Fruit fly (Drosophila melanogaster) whole organism, embryonic: ENCODE data around the gene PolD2.
A peak's percentile ranks its signal among the peaks of the same experiment; 100 is the strongest.

Experiments
- Atf6 ChIP-seq: fragments of 200-800 bp; sonication (Bioruptor generic); IDR thresholded peaks from 2 replicates; pipeline ENCODE4 v1.3.6; 2022; ENCODE audit warnings: missing biosample characterization, missing genetic modification characterization
- CG10654 ChIP-seq: fragments of 200-800 bp; sonication (Bioruptor generic); optimal IDR thresholded peaks from 2 replicates; lab custom pipeline; 2016; ENCODE audit warnings: missing biosample characterization, missing genetic modification characterization
- CG11723 ChIP-seq: fragments of 200-800 bp; sonication (Bioruptor generic); optimal IDR thresholded peaks from 2 replicates; lab custom pipeline; 2017; ENCODE audit warnings: missing biosample characterization, mild to moderate bottlenecking, missing genetic modification characterization
- CG12236 ChIP-seq: fragments of 200-800 bp; sonication (Bioruptor generic); optimal IDR thresholded peaks from 2 replicates; lab custom pipeline; 2016; ENCODE audit warnings: missing biosample characterization, missing genetic modification characterization
- CG13624 ChIP-seq: fragments of 200-800 bp; sonication (Bioruptor generic); optimal IDR thresholded peaks from 2 replicates; lab custom pipeline; 2016; ENCODE audit warnings: missing biosample characterization, missing genetic modification characterization
- CG13775 ChIP-seq: fragments of 200-800 bp; sonication (Bioruptor generic); optimal IDR thresholded peaks from 3 replicates; lab custom pipeline; 2017; ENCODE audit warnings: missing biosample characterization, mild to moderate bottlenecking, missing genetic modification characterization
- CG14050 ChIP-seq: fragments of 200-800 bp; sonication (Bioruptor generic); IDR thresholded peaks from 3 replicates; pipeline ENCODE4 v1.3.6; 2022; ENCODE audit warnings: missing biosample characterization, missing genetic modification characterization
- CG1647 ChIP-seq: fragments of 200-800 bp; sonication (Bioruptor generic); optimal IDR thresholded peaks from 3 replicates; lab custom pipeline; 2016; ENCODE audit warnings: missing biosample characterization, missing genetic modification characterization
- CG17802 ChIP-seq: fragments of 200-800 bp; sonication (Bioruptor generic); optimal IDR thresholded peaks from 2 replicates; lab custom pipeline; 2018; ENCODE audit warnings: missing biosample characterization, mild to moderate bottlenecking, missing genetic modification characterization, moderate library complexity
- CG2678 ChIP-seq: fragments of 200-800 bp; sonication (Bioruptor generic); optimal IDR thresholded peaks from 3 replicates; lab custom pipeline; 2019; ENCODE audit warnings: missing biosample characterization, mild to moderate bottlenecking, missing genetic modification characterization, moderate library complexity
- CG30020 ChIP-seq: fragments of 200-800 bp; optimal IDR thresholded peaks from 2 replicates; lab custom pipeline; 2019; ENCODE audit warnings: missing biosample characterization, mild to moderate bottlenecking, missing genetic modification characterization, moderate library complexity
- CG31365 ChIP-seq: fragments of 200-800 bp; sonication (Bioruptor generic); optimal IDR thresholded peaks from 2 replicates; lab custom pipeline; 2018; ENCODE audit warnings: missing biosample characterization, mild to moderate bottlenecking, missing genetic modification characterization
- CG6689 ChIP-seq: fragments of 200-800 bp; sonication (Bioruptor generic); IDR thresholded peaks from 2 replicates; pipeline ENCODE4 v1.3.6; 2022; ENCODE audit warnings: missing biosample characterization, missing genetic modification characterization
- CG7786 ChIP-seq: fragments of 200-800 bp; sonication (Bioruptor generic); optimal IDR thresholded peaks from 2 replicates; lab custom pipeline; 2016; ENCODE audit warnings: missing biosample characterization, missing genetic modification characterization
- CG8924 ChIP-seq: fragments of 200-800 bp; optimal IDR thresholded peaks from 3 replicates; lab custom pipeline; 2019; ENCODE audit warnings: missing biosample characterization, mild to moderate bottlenecking, missing genetic modification characterization, moderate library complexity
- CG9932 ChIP-seq: fragments of 200-800 bp; sonication (Bioruptor generic); IDR thresholded peaks from 2 replicates; pipeline ENCODE4 v1.3.6; 2022; ENCODE audit warnings: missing biosample characterization, missing genetic modification characterization
- CoRest ChIP-seq: fragments of 200-800 bp; sonication (Bioruptor generic); optimal IDR thresholded peaks from 3 replicates; lab custom pipeline; 2018; ENCODE audit warnings: missing biosample characterization, mild to moderate bottlenecking, missing genetic modification characterization, moderate library complexity
- Dad ChIP-seq: fragments of 200-800 bp; sonication (Bioruptor generic); optimal IDR thresholded peaks from 3 replicates; lab custom pipeline; 2016; ENCODE audit warnings: missing biosample characterization, missing genetic modification characterization
- Dfd ChIP-seq, 2 experiments: fragments of >200 bp; optimal IDR thresholded peaks; 2 replicates each; lab custom pipeline; 2017; ENCODE audit warnings: missing biosample characterization in 2 of 2, missing genetic modification characterization in 2 of 2
- Elba2 ChIP-seq: fragments of 200-800 bp; sonication (Bioruptor generic); optimal IDR thresholded peaks from 3 replicates; lab custom pipeline; 2016; ENCODE audit warnings: missing biosample characterization, missing genetic modification characterization
- HLH4C ChIP-seq: fragments of 200-800 bp; sonication (Bioruptor generic); IDR thresholded peaks from 3 replicates; pipeline ENCODE4 v1.3.6; 2022; ENCODE audit warnings: missing biosample characterization, missing genetic modification characterization; ENCODE audit not compliant: partially characterized antibody
- HmgD ChIP-seq: fragments of 200-800 bp; sonication (Bioruptor generic); optimal IDR thresholded peaks from 3 replicates; lab custom pipeline; 2016; ENCODE audit warnings: missing biosample characterization, missing genetic modification characterization
- MESR4 ChIP-seq: fragments of 200-800 bp; sonication (Bioruptor generic); optimal IDR thresholded peaks from 2 replicates; lab custom pipeline; 2018; ENCODE audit warnings: missing biosample characterization, mild to moderate bottlenecking, missing genetic modification characterization, moderate library complexity
- NC2β ChIP-seq: fragments of 200-800 bp; sonication (Bioruptor generic); optimal IDR thresholded peaks from 2 replicates; lab custom pipeline; 2016; ENCODE audit warnings: missing biosample characterization, missing genetic modification characterization
- Oli ChIP-seq: fragments of 200-800 bp; sonication (Bioruptor generic); optimal IDR thresholded peaks from 2 replicates; lab custom pipeline; 2018; ENCODE audit warnings: missing biosample characterization, mild to moderate bottlenecking, missing genetic modification characterization, moderate library complexity
- Stat92E ChIP-seq, 3 experiments: fragments of >200 bp in 2 of 3; fragments of 200-800 bp in 1 of 3; sonication (Bioruptor generic) in 1 of 3; optimal IDR thresholded peaks; 2 replicates each; lab custom pipeline; 2017 to 2019; ENCODE audit warnings: missing biosample characterization in 3 of 3, missing genetic modification characterization in 3 of 3, mild to moderate bottlenecking in 1 of 3, moderate library complexity in 1 of 3
- Usf ChIP-seq: fragments of 200-800 bp; sonication (Bioruptor generic); optimal IDR thresholded peaks from 2 replicates; lab custom pipeline; 2017; ENCODE audit warnings: missing genotype, missing biosample characterization, missing genetic modification characterization
- ara ChIP-seq: fragments of 200-800 bp; sonication (Bioruptor generic); IDR thresholded peaks from 2 replicates; pipeline ENCODE4 v1.3.6; 2022; ENCODE audit warnings: missing biosample characterization, missing genetic modification characterization
- ato ChIP-seq: fragments of 200-800 bp; sonication (Bioruptor generic); IDR thresholded peaks from 2 replicates; pipeline ENCODE4 v1.3.6; 2022; ENCODE audit warnings: missing biosample characterization, missing genetic modification characterization; ENCODE audit not compliant: partially characterized antibody
- bcd ChIP-seq: fragments of 200-800 bp; sonication (Bioruptor generic); optimal IDR thresholded peaks from 2 replicates; lab custom pipeline; 2017; ENCODE audit warnings: missing biosample characterization, mild to moderate bottlenecking, missing genetic modification characterization
- bowl ChIP-seq: fragments of 200-800 bp; sonication (Bioruptor generic); IDR thresholded peaks from 2 replicates; pipeline ENCODE4 v1.3.6; 2022; ENCODE audit warnings: missing biosample characterization, missing genetic modification characterization
- ci ChIP-seq: fragments of 200-800 bp; sonication (Bioruptor generic); IDR thresholded peaks from 3 replicates; pipeline ENCODE4 v1.3.6; 2022; ENCODE audit warnings: missing biosample characterization, missing genetic modification characterization
- dysf ChIP-seq: fragments of 200-800 bp; sonication (Bioruptor generic); IDR thresholded peaks from 3 replicates; pipeline ENCODE4 v1.3.6; 2022; ENCODE audit warnings: missing biosample characterization, missing genetic modification characterization
- fru ChIP-seq: fragments of >200 bp; optimal IDR thresholded peaks from 2 replicates; lab custom pipeline; 2017
- gcm ChIP-seq: fragments of 200-800 bp; sonication (Bioruptor generic); optimal IDR thresholded peaks from 2 replicates; lab custom pipeline; 2019; ENCODE audit warnings: missing biosample characterization, mild to moderate bottlenecking, missing genetic modification characterization, moderate library complexity
- gro ChIP-seq: fragments of 200-800 bp; sonication (Bioruptor generic); optimal IDR thresholded peaks from 2 replicates; lab custom pipeline; 2016; ENCODE audit warnings: missing biosample characterization, missing genetic modification characterization
- h ChIP-seq: fragments of >200 bp; optimal IDR thresholded peaks from 2 replicates; lab custom pipeline; 2017
- hbn ChIP-seq: fragments of 200-800 bp; sonication (Bioruptor generic); IDR thresholded peaks from 2 replicates; pipeline ENCODE4 v1.3.6; 2022; ENCODE audit warnings: missing biosample characterization, missing genetic modification characterization; ENCODE audit not compliant: partially characterized antibody
- kni ChIP-seq: fragments of 200-800 bp; sonication (Bioruptor generic); optimal IDR thresholded peaks from 3 replicates; lab custom pipeline; 2017; ENCODE audit warnings: mild to moderate bottlenecking, missing biosample characterization, missing genetic modification reagents, missing genetic modification characterization
- mam ChIP-seq: fragments of 200-800 bp; sonication (Bioruptor generic); optimal IDR thresholded peaks from 3 replicates; lab custom pipeline; 2016; ENCODE audit warnings: missing biosample characterization, missing genetic modification characterization
- nerfin-2 ChIP-seq: fragments of 200-800 bp; sonication (Bioruptor generic); IDR thresholded peaks from 2 replicates; pipeline ENCODE4 v1.3.6; 2022; ENCODE audit warnings: missing biosample characterization, missing genetic modification characterization; ENCODE audit not compliant: partially characterized antibody
- nmo ChIP-seq: fragments of 200-800 bp; sonication (Bioruptor generic); optimal IDR thresholded peaks from 2 replicates; lab custom pipeline; 2018; ENCODE audit warnings: missing biosample characterization, mild to moderate bottlenecking, missing genetic modification characterization, moderate library complexity
- nom ChIP-seq: fragments of 200-800 bp; sonication (Bioruptor generic); optimal IDR thresholded peaks from 2 replicates; lab custom pipeline; 2017; ENCODE audit warnings: missing biosample characterization, missing genetic modification characterization, mild to moderate bottlenecking, moderate library complexity, missing genetic modification reagents
- pan ChIP-seq, 4 experiments: fragments of >200 bp in 3 of 4; fragments of 200-800 bp in 1 of 4; sonication (Bioruptor generic) in 1 of 4; optimal IDR thresholded peaks in 3 of 4; IDR thresholded peaks in 1 of 4; 2 replicates each; pipeline versions ENCODE4 v1.3.6 to Lab custom; 2017 to 2022; ENCODE audit warnings: missing biosample characterization in 2 of 4, missing genetic modification characterization in 2 of 4, mixed read lengths in 1 of 4
- prd ChIP-seq, 3 experiments: fragments of >200 bp in 2 of 3; fragments of 200-800 bp in 1 of 3; sonication (Bioruptor generic) in 1 of 3; optimal IDR thresholded peaks in 2 of 3; IDR thresholded peaks in 1 of 3; 2 replicates in 2 of 3; 3 replicates in 1 of 3; pipeline versions ENCODE4 v1.3.6 to Lab custom; 2017 to 2022; ENCODE audit warnings: missing biosample characterization in 1 of 3, missing genetic modification characterization in 1 of 3
- rib ChIP-seq: fragments of 200-800 bp; sonication (Bioruptor generic); IDR thresholded peaks from 2 replicates; pipeline ENCODE4 v1.3.6; 2022; ENCODE audit warnings: missing biosample characterization, missing genetic modification characterization
- wdn ChIP-seq: fragments of 200-800 bp; sonication (Bioruptor generic); IDR thresholded peaks from 2 replicates; pipeline ENCODE4 v1.3.6; 2022; ENCODE audit warnings: missing biosample characterization, missing genetic modification characterization
- yki ChIP-seq: fragments of >200 bp; optimal IDR thresholded peaks from 3 replicates; lab custom pipeline; 2018
- z ChIP-seq: fragments of 200-800 bp; sonication (Bioruptor generic); IDR thresholded peaks from 3 replicates; pipeline ENCODE4 v1.3.6; 2022; ENCODE audit warnings: missing biosample characterization, missing genetic modification characterization

Gene PolD2

DNA sequence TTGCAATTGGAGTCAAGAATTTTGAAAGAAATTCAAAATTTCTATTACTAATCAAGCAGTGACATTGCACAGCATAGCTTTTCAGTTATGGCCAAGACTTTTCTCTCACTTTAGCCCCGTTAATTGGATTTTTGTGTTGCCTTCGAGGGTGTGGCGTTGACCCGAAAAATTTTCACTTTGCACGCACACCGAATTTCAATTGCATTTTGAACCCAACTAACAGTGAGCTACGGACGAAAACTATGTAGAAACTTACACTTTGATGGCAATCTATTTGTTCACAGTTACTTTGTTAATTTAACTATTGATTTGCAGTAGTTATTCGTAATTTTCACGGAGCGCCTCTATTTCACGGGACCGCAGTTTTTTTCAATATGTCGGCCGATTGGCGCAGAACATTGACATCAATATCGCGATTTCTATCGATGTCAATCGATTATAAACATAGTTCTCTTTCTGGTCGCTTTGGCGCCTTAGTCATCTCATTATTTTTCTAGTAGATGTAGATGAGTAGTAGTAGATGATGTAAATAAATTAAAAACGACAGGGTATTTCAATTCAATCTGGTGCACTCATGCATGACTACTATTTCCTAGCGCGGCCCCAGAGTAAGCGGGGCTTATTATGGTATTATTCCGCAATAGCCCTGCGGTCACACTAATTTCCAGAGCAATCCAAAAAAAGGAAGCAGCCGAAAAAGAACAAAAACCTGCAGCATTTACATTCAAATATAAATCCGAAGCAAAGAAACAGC is 19.7 kb downstream of the PolD2 start, which contains the start of the genes alpha-Spec, dlt and Cdc37 (continued):
- TF ChIP-seq MESR4 (GFP tag; lab: Kevin White, UChicago) (peak; percentile 63), nerfin-2 (GFP tag; lab: Robert Waterston, UW) (peak; percentile 77), Dad (GFP tag; lab: Kevin White, UChicago) (no peak), prd (optimal IDR thresholded peaks at IDR 0.05; lab: Kevin White, UChicago) (no peak), prd (GFP tag; IDR thresholded peaks at IDR 0.05; lab: Robert Waterston, UW) (no peak), nmo (GFP tag; lab: Kevin White, UChicago) (peak; percentile 54), mam (GFP tag; lab: Kevin White, UChicago) (peak; percentile 41), pan (optimal IDR thresholded peaks at IDR 0.05; lab: Kevin White, UChicago) (no peak), pan (GFP tag; optimal IDR thresholded peaks at IDR 0.05 in 1 of 2, IDR thresholded peaks at IDR 0.05 in 1 of 2) (no peak), gro (GFP tag; lab: Kevin White, UChicago) (peak; percentile 61), Atf6 (GFP tag; lab: Robert Waterston, UW) (no peak), CG7786 (GFP tag; lab: Kevin White, UChicago) (no peak), CG8924 (tag; lab: Kevin White, UChicago) (peak; percentile 22), z (GFP tag; lab: Robert Waterston, UW) (no peak), CG1647 (GFP tag; lab: Kevin White, UChicago) (no peak), CoRest (tag; lab: Kevin White, UChicago) (peak; percentile 20), kni (GFP tag; lab: Kevin White, UChicago) (peak; percentile 40), CG9932 (GFP tag; lab: Robert Waterston, UW) (no peak), h (no peak), bcd (GFP tag; lab: Kevin White, UChicago) (no peak), gcm (GFP tag; lab: Kevin White, UChicago) (no peak), ara (no peak), Elba2 (no peak), Usf (no peak), HmgD (GFP tag; lab: Kevin White, UChicago) (peak; percentile 38), wdn (GFP tag; lab: Robert Waterston, UW) (no peak), CG10654 (no peak), bowl (GFP tag; lab: Robert Waterston, UW) (no peak), NC2β (GFP tag; lab: Kevin White, UChicago) (peak; percentile 37), CG31365 (peak; percentile 9), hbn (GFP tag; lab: Robert Waterston, UW) (peak; percentile 73), yki (no peak), CG13624 (GFP tag; lab: Kevin White, UChicago) (peak; percentile 68), CG11723 (GFP tag; lab: Kevin White, UChicago) (no peak), nom (GFP tag; lab: Kevin White, UChicago) (peak; percentile 55), CG17802 (tag; lab: Kevin White, UChicago) (peak; percentile 62), CG13775 (GFP tag; lab: Kevin White, UChicago) (peak; percentile 39), Dfd (GFP tag; optimal IDR thresholded peaks at IDR 0.05; lab: Kevin White, UChicago) (no peak), CG14050 (GFP tag; lab: Robert Waterston, UW) (no peak), ci (no peak), CG6689 (no peak), HLH4C (GFP tag; lab: Robert Waterston, UW) (peak; percentile 88), CG2678 (tag; lab: Kevin White, UChicago) (no peak), fru (no peak), rib (no peak), CG12236 (GFP tag; lab: Kevin White, UChicago) (no peak), dysf (GFP tag; lab: Robert Waterston, UW) (0 out of 3 replicates have a peak, but pooled peaks have one; percentile 16), ato (GFP tag; lab: Robert Waterston, UW) (peak; percentile 59), Oli (tag; lab: Kevin White, UChicago) (no peak), CG30020 (tag; lab: Kevin White, UChicago) (peak; percentile 31), Stat92E (GFP tag; optimal IDR thresholded peaks at IDR 0.05; lab: Kevin White, UChicago) (peak in 1 of 3 experiments; percentile 21)
